ENCODE assay signal across 4 worm cellular contexts in the genomic region with DNA sequence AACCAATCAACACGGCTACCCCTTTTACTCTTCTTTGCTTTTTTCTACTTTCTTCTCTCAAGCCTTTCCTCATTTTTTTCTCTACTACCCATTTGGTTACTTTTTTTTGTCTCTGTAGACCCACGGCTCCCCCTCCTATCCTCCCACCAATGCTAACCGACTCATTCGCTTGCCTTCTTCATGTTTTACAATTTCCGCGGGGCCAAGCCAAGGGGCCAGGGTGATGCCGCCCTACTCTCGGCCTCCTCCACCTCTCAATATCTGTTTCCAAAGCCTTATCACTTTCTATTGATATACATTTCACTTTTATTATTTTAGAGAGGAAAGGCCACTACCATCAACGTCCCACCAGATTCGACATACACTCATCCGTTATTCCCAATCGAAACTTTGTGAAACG.
TF ChIP-seq lines count a peak whose summit lies in the region.

A gene (plus strand): TSS at position 301 of the 400 bp plus-strand sequence.

TF ChIP-seq in whole organism, L1 larva, 84 proteins besides CTCF, POLR2A, EP300 and RAD21:
- TF ChIP-seq egl-13 (tag; optimal IDR thresholded peaks at IDR 0.05; lab: Kevin White, UChicago) (no peak), lin-14 (GFP tag; optimal IDR thresholded peaks at IDR 0.05; lab: Kevin White, UChicago) (peak; percentile 17), ama-1 (optimal IDR thresholded peaks at IDR 0.05; lab: Kevin White, UChicago) (no peak), mef-2 (tag; optimal IDR thresholded peaks at IDR 0.05; lab: Kevin White, UChicago) (no peak), alr-1 (tag; optimal IDR thresholded peaks at IDR 0.05; lab: Kevin White, UChicago; ENCODE audit: borderline replicate concordance) (no peak), blmp-1 (tag; optimal IDR thresholded peaks at IDR 0.05; lab: Kevin White, UChicago) (peak; percentile 41), hlh-4 (tag; optimal IDR thresholded peaks at IDR 0.05; lab: Kevin White, UChicago) (no peak)
TF ChIP-seq in whole organism, L1 larva: peak in this region for 2.

TF ChIP-seq in whole organism, L2 larva, 48 proteins besides CTCF, POLR2A, EP300 and RAD21:
- TF ChIP-seq blmp-1 (tag; optimal IDR thresholded peaks at IDR 0.05; lab: Kevin White, UChicago; ENCODE audit: insufficient read depth) (no peak), sma-3 (GFP tag; optimal IDR thresholded peaks at IDR 0.05; lab: Kevin White, UChicago) (no peak), zag-1 (tag; optimal IDR thresholded peaks at IDR 0.05; lab: Kevin White, UChicago) (no peak), F13H6.1 (tag; optimal IDR thresholded peaks at IDR 0.05; lab: Kevin White, UChicago) (peak; percentile 5), Y55F3AM.14 (GFP tag; optimal IDR thresholded peaks at IDR 0.05; lab: Kevin White, UChicago) (no peak)

TF ChIP-seq in whole organism, L4 larva, 104 proteins besides CTCF, POLR2A, EP300 and RAD21:
- TF ChIP-seq rbr-2 (tag; optimal IDR thresholded peaks at IDR 0.05; lab: Kevin White, UChicago) (no peak), aha-1 (tag; lab: Kevin White, UChicago) (peak; percentile 2), daf-16 (GFP tag; optimal IDR thresholded peaks at IDR 0.05; lab: Kevin White, UChicago) (peak in 1 of 2 experiments; percentile 0), daf-16 (tag; optimal IDR thresholded peaks at IDR 0.05; lab: Kevin White, UChicago) (no peak), fos-1 (tag; optimal IDR thresholded peaks at IDR 0.05; lab: Kevin White, UChicago) (no peak)

TF ChIP-seq in whole organism, late embryonic, 69 proteins besides CTCF, POLR2A, EP300 and RAD21:
- peak; percentile 15 for TF ChIP-seq ceh-18 (tag; optimal IDR thresholded peaks at IDR 0.05; lab: Kevin White, UChicago)
- TF ChIP-seq F13H6.1 (tag; optimal IDR thresholded peaks at IDR 0.05; lab: Kevin White, UChicago): no peak
